Fruit fly (Drosophila melanogaster): ENCODE measurements around the gene CG15865.

- TF ChIP-seq spab (GFP tag; optimal IDR thresholded peaks at IDR 0.05) (no peak), ss (GFP tag; optimal IDR thresholded peaks at IDR 0.05) (no peak), dac (GFP tag; optimal IDR thresholded peaks at IDR 0.05) (no peak), Ets21C (GFP tag; optimal IDR thresholded peaks at IDR 0.05) (no peak), Eip75B (GFP tag; optimal IDR thresholded peaks at IDR 0.05) (no peak)
Observed at dm6 chrX:16689966-16690365, 25.7 kb upstream of the CG15865 start.
